Fruit fly (Drosophila melanogaster) whole organism, prepupa: ENCODE data around the gene D2hgdh.
A peak's percentile ranks its signal among the peaks of the same experiment; 100 is the strongest.

ENCODE experiments used
- Blimp-1 ChIP-seq: fragments of 200-800 bp; sonication (Bioruptor generic); optimal IDR thresholded peaks from 3 replicates; lab custom pipeline; 2017; ENCODE audit warnings: missing biosample characterization, missing genetic modification characterization, mild to moderate bottlenecking, moderate library complexity, missing genetic modification reagents
- CG10631 ChIP-seq: fragments of 200-800 bp; sonication (Bioruptor generic); optimal IDR thresholded peaks from 2 replicates; lab custom pipeline; 2016; ENCODE audit warnings: missing biosample characterization, missing genetic modification characterization
- CG10669 ChIP-seq: fragments of 200-800 bp; sonication (Bioruptor generic); optimal IDR thresholded peaks from 3 replicates; lab custom pipeline; 2018; ENCODE audit warnings: missing biosample characterization, mild to moderate bottlenecking, missing genetic modification characterization, moderate library complexity
- CG11294 ChIP-seq: fragments of 200-800 bp; sonication (Bioruptor generic); IDR thresholded peaks from 2 replicates; pipeline ENCODE4 v1.3.6; 2022; ENCODE audit warnings: missing biosample characterization, missing genetic modification characterization
- CG11762 ChIP-seq: fragments of 200-800 bp; sonication (Bioruptor generic); optimal IDR thresholded peaks from 3 replicates; lab custom pipeline; 2016; ENCODE audit warnings: missing biosample characterization, missing genetic modification characterization; ENCODE audit not compliant: insufficient read depth
- CG11902 ChIP-seq: fragments of 200-800 bp; sonication (Bioruptor generic); optimal IDR thresholded peaks from 3 replicates; lab custom pipeline; 2016; ENCODE audit warnings: missing biosample characterization, missing genetic modification characterization
- CG15336 ChIP-seq: fragments of 200-800 bp; sonication (Bioruptor generic); IDR thresholded peaks from 2 replicates; pipeline ENCODE4 v1.3.6; 2022; ENCODE audit warnings: missing biosample characterization, missing genetic modification characterization
- CG16779 ChIP-seq: fragments of 200-800 bp; sonication (Bioruptor generic); optimal IDR thresholded peaks from 3 replicates; lab custom pipeline; 2017; ENCODE audit warnings: missing biosample characterization, mild to moderate bottlenecking, missing genetic modification characterization
- CG3032 ChIP-seq: fragments of 200-800 bp; optimal IDR thresholded peaks from 2 replicates; lab custom pipeline; 2019; ENCODE audit warnings: missing biosample characterization, mild to moderate bottlenecking, missing genetic modification characterization, moderate library complexity
- CG31627 ChIP-seq: fragments of 200-800 bp; sonication (Bioruptor generic); optimal IDR thresholded peaks from 3 replicates; lab custom pipeline; 2016; ENCODE audit warnings: missing biosample characterization, missing genetic modification characterization
- CG32006 ChIP-seq: fragments of 200-800 bp; sonication (Bioruptor generic); optimal IDR thresholded peaks from 3 replicates; lab custom pipeline; 2017; ENCODE audit warnings: missing biosample characterization, mild to moderate bottlenecking, missing genetic modification characterization
- CG34406 ChIP-seq: fragments of 200-800 bp; sonication (Bioruptor generic); optimal IDR thresholded peaks from 3 replicates; lab custom pipeline; 2016; ENCODE audit warnings: missing biosample characterization, missing genetic modification characterization
- CG4318 ChIP-seq: fragments of 200-800 bp; sonication (Bioruptor generic); optimal IDR thresholded peaks from 3 replicates; lab custom pipeline; 2017; ENCODE audit warnings: missing biosample characterization, mild to moderate bottlenecking, missing genetic modification characterization
- CG6163 ChIP-seq: fragments of 200-800 bp; sonication (Bioruptor generic); IDR thresholded peaks from 3 replicates; pipeline ENCODE4 v1.3.6; 2022; ENCODE audit warnings: missing biosample characterization, missing genetic modification characterization
- CG6276 ChIP-seq: fragments of 200-800 bp; sonication (Bioruptor generic); optimal IDR thresholded peaks from 2 replicates; lab custom pipeline; 2017; ENCODE audit warnings: missing biosample characterization, mild to moderate bottlenecking, missing genetic modification characterization
- CG6792 ChIP-seq: fragments of 200-800 bp; sonication (Bioruptor generic); optimal IDR thresholded peaks from 3 replicates; lab custom pipeline; 2016; ENCODE audit warnings: missing biosample characterization, missing genetic modification characterization
- CG6808 ChIP-seq: fragments of 200-800 bp; sonication (Bioruptor generic); optimal IDR thresholded peaks from 3 replicates; lab custom pipeline; 2017; ENCODE audit warnings: missing biosample characterization, missing genetic modification characterization, mild to moderate bottlenecking, moderate library complexity, missing genetic modification reagents
- CG7368 ChIP-seq: fragments of 200-800 bp; sonication (Bioruptor generic); optimal IDR thresholded peaks from 3 replicates; lab custom pipeline; 2016; ENCODE audit warnings: missing biosample characterization, missing genetic modification characterization
- CG8119 ChIP-seq: fragments of 200-800 bp; sonication (Bioruptor generic); IDR thresholded peaks from 3 replicates; pipeline ENCODE4 v1.3.6; 2022; ENCODE audit warnings: missing biosample characterization, missing genetic modification characterization
- CG8632 ChIP-seq: fragments of 200-800 bp; sonication (Bioruptor generic); optimal IDR thresholded peaks from 3 replicates; lab custom pipeline; 2016; ENCODE audit warnings: missing biosample characterization, missing genetic modification characterization
- CG9139 ChIP-seq: fragments of 200-800 bp; sonication (Bioruptor generic); optimal IDR thresholded peaks from 3 replicates; lab custom pipeline; 2017; ENCODE audit warnings: missing biosample characterization, mild to moderate bottlenecking, missing genetic modification characterization
- Eip75B ChIP-seq: fragments of 200-800 bp; sonication (Bioruptor generic); optimal IDR thresholded peaks from 3 replicates; lab custom pipeline; 2016; ENCODE audit warnings: missing biosample characterization, missing genetic modification characterization
- Eip78C ChIP-seq: fragments of 200-800 bp; sonication (Bioruptor generic); peaks from one replicate; lab custom pipeline; 2016; ENCODE audit warnings: missing biosample characterization, missing genetic modification characterization
- Eip93F ChIP-seq: fragments of 200-800 bp; sonication (Bioruptor generic); optimal IDR thresholded peaks from 2 replicates; lab custom pipeline; 2016; ENCODE audit warnings: missing biosample characterization, mild to moderate bottlenecking, missing genetic modification characterization
- Gug ChIP-seq: fragments of 200-800 bp; sonication (Bioruptor generic); IDR thresholded peaks from 2 replicates; pipeline ENCODE4 v1.3.6; 2022; ENCODE audit warnings: missing biosample characterization, missing genetic modification characterization
- Hr38 ChIP-seq: sonication (Bioruptor generic); optimal IDR thresholded peaks from 2 replicates; lab custom pipeline; 2016; ENCODE audit warnings: missing biosample characterization, missing genetic modification characterization
- Hr39 ChIP-seq: fragments of 200-800 bp; sonication (Bioruptor generic); optimal IDR thresholded peaks from 2 replicates; lab custom pipeline; 2016; ENCODE audit warnings: missing biosample characterization, missing genetic modification characterization
- Hr4 ChIP-seq: fragments of 200-800 bp; sonication (Bioruptor generic); optimal IDR thresholded peaks from 3 replicates; lab custom pipeline; 2016; ENCODE audit warnings: missing biosample characterization, missing genetic modification characterization
- Met ChIP-seq: fragments of 200-800 bp; sonication (Bioruptor generic); optimal IDR thresholded peaks from 3 replicates; lab custom pipeline; 2016; ENCODE audit warnings: missing biosample characterization, missing genetic modification characterization
- OdsH ChIP-seq: fragments of 200-800 bp; sonication (Bioruptor generic); optimal IDR thresholded peaks from 3 replicates; lab custom pipeline; 2016; ENCODE audit warnings: missing biosample characterization, missing genetic modification characterization
- Smox ChIP-seq: fragments of 200-800 bp; sonication (Bioruptor generic); optimal IDR thresholded peaks from 3 replicates; lab custom pipeline; 2016; ENCODE audit warnings: missing biosample characterization, missing genetic modification characterization
- Sox102F ChIP-seq: fragments of 200-800 bp; sonication (Bioruptor generic); optimal IDR thresholded peaks from 2 replicates; lab custom pipeline; 2016; ENCODE audit warnings: missing biosample characterization, mild to moderate bottlenecking, missing genetic modification characterization
- Sox14 ChIP-seq: fragments of 200-800 bp; sonication (Bioruptor generic); optimal IDR thresholded peaks from 3 replicates; lab custom pipeline; 2016; ENCODE audit warnings: missing biosample characterization, missing genetic modification characterization
- Sox15 ChIP-seq: fragments of 200-800 bp; sonication (Bioruptor generic); optimal IDR thresholded peaks from 3 replicates; lab custom pipeline; 2016; ENCODE audit warnings: missing biosample characterization, missing genetic modification characterization
- achi ChIP-seq: fragments of 200-800 bp; sonication (Bioruptor generic); optimal IDR thresholded peaks from 3 replicates; lab custom pipeline; 2016; ENCODE audit warnings: missing biosample characterization, missing genetic modification characterization
- acj6 ChIP-seq: fragments of 200-800 bp; sonication (Bioruptor generic); optimal IDR thresholded peaks from 3 replicates; lab custom pipeline; 2016; ENCODE audit warnings: missing biosample characterization, missing genetic modification characterization
- dac ChIP-seq: fragments of 200-800 bp; sonication (Bioruptor generic); optimal IDR thresholded peaks from 2 replicates; lab custom pipeline; 2017; ENCODE audit warnings: missing biosample characterization, mild to moderate bottlenecking, missing genetic modification characterization
- dsx ChIP-seq: fragments of 200-800 bp; optimal IDR thresholded peaks from 3 replicates; lab custom pipeline; 2019; ENCODE audit warnings: missing biosample characterization, mild to moderate bottlenecking, missing genetic modification characterization, moderate library complexity; ENCODE audit not compliant: poor library complexity, severe bottlenecking
- eg ChIP-seq: fragments of 200-800 bp; sonication (Bioruptor generic); IDR thresholded peaks from 3 replicates; pipeline ENCODE4 v1.3.6; 2022; ENCODE audit warnings: missing biosample characterization, missing genetic modification characterization
- esn ChIP-seq: fragments of 200-800 bp; sonication (Bioruptor generic); optimal IDR thresholded peaks from 2 replicates; lab custom pipeline; 2016; ENCODE audit warnings: missing biosample characterization, mild to moderate bottlenecking, missing genetic modification characterization, moderate library complexity
- fd59A ChIP-seq: fragments of 200-800 bp; sonication (Bioruptor generic); optimal IDR thresholded peaks from 2 replicates; lab custom pipeline; 2017; ENCODE audit warnings: missing biosample characterization, mild to moderate bottlenecking, missing genetic modification characterization, missing genetic modification reagents
- fd85E ChIP-seq: fragments of 200-800 bp; sonication (Bioruptor generic); optimal IDR thresholded peaks from 3 replicates; lab custom pipeline; 2016; ENCODE audit warnings: missing biosample characterization, missing genetic modification characterization
- lz ChIP-seq: fragments of 200-800 bp; sonication (Bioruptor generic); optimal IDR thresholded peaks from 3 replicates; lab custom pipeline; 2016; ENCODE audit warnings: missing biosample characterization, missing genetic modification characterization
- pdm3 ChIP-seq: fragments of 200-800 bp; sonication (Bioruptor generic); optimal IDR thresholded peaks from 3 replicates; lab custom pipeline; 2016; ENCODE audit warnings: missing biosample characterization, missing genetic modification characterization
- topi ChIP-seq: fragments of 200-800 bp; sonication (Bioruptor generic); optimal IDR thresholded peaks from 3 replicates; lab custom pipeline; 2016; ENCODE audit warnings: missing biosample characterization, missing genetic modification characterization
- vri ChIP-seq: fragments of 200-800 bp; sonication (Bioruptor generic); optimal IDR thresholded peaks from 3 replicates; lab custom pipeline; 2016; ENCODE audit warnings: missing biosample characterization, mild to moderate bottlenecking, missing genetic modification characterization

Gene D2hgdh

dm6 chrX:2123013-2123964, 18.0 kb upstream of the D2hgdh start, which contains the start of gene ph-d (continued):
- TF ChIP-seq Eip78C (GFP tag; lab: Kevin White, UChicago), result peak; percentile 87
- peak; percentile 23 for TF ChIP-seq CG31627
- TF ChIP-seq CG11294, result peak; percentile 36; the same call in 1 of the 2 replicates
- TF ChIP-seq CG3032 (tag; lab: Kevin White, UChicago), result peak; percentile 76
- peak; percentile 60 for TF ChIP-seq CG7368 (GFP tag; lab: Kevin White, UChicago)
- TF ChIP-seq esn (GFP tag; lab: Kevin White, UChicago), result peak; percentile 55
- peak; percentile 38 for TF ChIP-seq CG11762 (GFP tag; lab: Kevin White, UChicago)
- peak; percentile 13 for TF ChIP-seq CG34406 (GFP tag; lab: Kevin White, UChicago)
- peak; percentile 21 for TF ChIP-seq Hr39 (GFP tag; lab: Kevin White, UChicago)
- TF ChIP-seq pdm3, result peak; percentile 51
- TF ChIP-seq Sox102F (GFP tag; lab: Kevin White, UChicago), result peak; percentile 45
- peak; percentile 61 for TF ChIP-seq CG16779 (tag; lab: Kevin White, UChicago)
- TF ChIP-seq CG8632, result no peak
- peak; percentile 5 for TF ChIP-seq OdsH (GFP tag; lab: Kevin White, UChicago)
- TF ChIP-seq CG11902 (GFP tag; lab: Kevin White, UChicago), result no peak
- TF ChIP-seq topi (GFP tag; lab: Kevin White, UChicago), result peak; percentile 52
- peak; percentile 52 for TF ChIP-seq Smox (GFP tag; lab: Kevin White, UChicago)
- TF ChIP-seq lz, result peak; percentile 15
- TF ChIP-seq CG6163 (GFP tag; lab: Robert Waterston, UW), result peak; percentile 94
- TF ChIP-seq acj6 (GFP tag; lab: Kevin White, UChicago), result peak; percentile 37
- no peak for TF ChIP-seq achi (GFP tag; lab: Kevin White, UChicago)
- TF ChIP-seq CG6808, result peak; percentile 76
- peak; percentile 25 for TF ChIP-seq CG6276
- TF ChIP-seq Eip93F (GFP tag; lab: Kevin White, UChicago), result no peak
- peak; percentile 62 for TF ChIP-seq Met (GFP tag; lab: Kevin White, UChicago)
- TF ChIP-seq Sox14, result peak; percentile 64
- TF ChIP-seq CG9139 (GFP tag; lab: Kevin White, UChicago), result peak; percentile 81
- TF ChIP-seq CG4318 (GFP tag; lab: Kevin White, UChicago), result peak; percentile 3
- TF ChIP-seq fd85E (GFP tag; lab: Kevin White, UChicago), result peak; percentile 72
- TF ChIP-seq CG10669 (GFP tag; lab: Kevin White, UChicago), result peak; percentile 60
- TF ChIP-seq CG15336 (GFP tag; lab: Robert Waterston, UW), result peak; percentile 85

dm6 chrX:2123965-2124688, 17.2 kb upstream of the D2hgdh start:
- TF ChIP-seq CG6792, result peak; percentile 82
- TF ChIP-seq Gug (GFP tag; lab: Robert Waterston, UW), result peak; percentile 75
- TF ChIP-seq Eip78C (GFP tag; lab: Kevin White, UChicago), result peak; percentile 94
- TF ChIP-seq topi (GFP tag; lab: Kevin White, UChicago), result peak; percentile 80
- TF ChIP-seq CG11902 (GFP tag; lab: Kevin White, UChicago), result peak; percentile 85
- TF ChIP-seq eg (GFP tag; lab: Robert Waterston, UW), result peak; percentile 92
- peak; percentile 85 for TF ChIP-seq Hr39 (GFP tag; lab: Kevin White, UChicago)
- peak; percentile 83 for TF ChIP-seq Blimp-1 (GFP tag; lab: Kevin White, UChicago)
- peak; percentile 84 for TF ChIP-seq CG11294
- TF ChIP-seq Sox15, result peak; percentile 91
- peak; percentile 46 for TF ChIP-seq vri (GFP tag; lab: Kevin White, UChicago)
- TF ChIP-seq Hr38 (GFP tag; lab: Kevin White, UChicago), result no peak
- peak; percentile 91 for TF ChIP-seq CG8119
- peak; percentile 75 for TF ChIP-seq Hr4 (GFP tag; lab: Kevin White, UChicago)
- peak; percentile 88 for TF ChIP-seq CG11762 (GFP tag; lab: Kevin White, UChicago)
- peak; percentile 88 for TF ChIP-seq esn (GFP tag; lab: Kevin White, UChicago)
- peak; percentile 74 for TF ChIP-seq pdm3
- TF ChIP-seq Eip75B (GFP tag; lab: Kevin White, UChicago), result peak; percentile 34
- peak; percentile 96 for TF ChIP-seq CG6163 (GFP tag; lab: Robert Waterston, UW)
- peak; percentile 96 for TF ChIP-seq CG10631 (GFP tag; lab: Kevin White, UChicago)
- peak; percentile 33 for TF ChIP-seq fd59A (GFP tag; lab: Kevin White, UChicago)
- TF ChIP-seq dsx (GFP tag; lab: Kevin White, UChicago), result peak; percentile 80
- peak; percentile 98 for TF ChIP-seq CG32006 (GFP tag; lab: Kevin White, UChicago)
- TF ChIP-seq dac (GFP tag; lab: Kevin White, UChicago), result peak; percentile 76
